Worm (Caenorhabditis elegans) whole organism, young adult: ENCODE results near the gene fbn-1.

Experiments used
- B0336.3 ChIP-seq: fragments of 200-800 bp; sonication (Bioruptor generic); IDR thresholded peaks from 2 replicates; pipeline ENCODE4 v1.3.6; 2022; ENCODE audit warnings: missing genetic modification characterization, missing compliant biosample characterization
- D2030.7 ChIP-seq: fragments of 200-800 bp; sonication (Bioruptor generic); IDR thresholded peaks from 2 replicates; pipeline ENCODE4 v1.3.6; 2022; ENCODE audit warnings: missing genetic modification reagents, missing genetic modification characterization, missing compliant biosample characterization
- F22D6.2 ChIP-seq: sonication (generic microtip); optimal IDR thresholded peaks from 2 replicates; lab custom pipeline; 2016; ENCODE audit warnings: mild to moderate bottlenecking, missing genetic modification characterization, missing compliant biosample characterization
- F57C9.4 ChIP-seq: sonication (generic microtip); optimal IDR thresholded peaks from 2 replicates; lab custom pipeline; 2017; ENCODE audit warnings: mild to moderate bottlenecking, missing genetic modification characterization, missing compliant biosample characterization
- aptf-3 ChIP-seq: fragments of 200-800 bp; sonication (Bioruptor generic); IDR thresholded peaks from 2 replicates; pipeline ENCODE4 v1.3.6; 2022; ENCODE audit warnings: missing genetic modification characterization, missing compliant biosample characterization
- atf-7 ChIP-seq: sonication (generic microtip); optimal IDR thresholded peaks from 2 replicates; lab custom pipeline; 2017; ENCODE audit warnings: mild to moderate bottlenecking, missing genetic modification characterization, missing compliant biosample characterization
- attf-3 ChIP-seq: fragments of 200-800 bp; sonication (Bioruptor generic); conservative IDR thresholded peaks from 2 replicates; pipeline ENCODE4 v1.3.6; 2022; ENCODE audit warnings: missing genetic modification reagents, missing genetic modification characterization, missing compliant biosample characterization
- cebp-1 ChIP-seq, 2 experiments: fragments of 200-800 bp in 1 of 2; sonication (Bioruptor generic) in 1 of 2; sonication (generic microtip) in 1 of 2; IDR thresholded peaks in 1 of 2; optimal IDR thresholded peaks in 1 of 2; 2 replicates each; pipeline versions ENCODE4 v1.3.6 to Lab custom; 2017 to 2022; ENCODE audit warnings: missing compliant biosample characterization in 2 of 2, missing genetic modification characterization in 2 of 2, mild to moderate bottlenecking in 1 of 2, missing genetic modification reagents in 1 of 2, moderate library complexity in 1 of 2
- cebp-2 ChIP-seq: fragments of 200-800 bp; sonication (Bioruptor generic); IDR thresholded peaks from 2 replicates; pipeline ENCODE4 v1.3.6; 2022; ENCODE audit warnings: missing genetic modification characterization, missing compliant biosample characterization
- ceh-91 ChIP-seq: fragments of 200-800 bp; sonication (Bioruptor generic); IDR thresholded peaks from 2 replicates; pipeline ENCODE4 v1.3.6; 2022; ENCODE audit warnings: missing genetic modification reagents, missing genetic modification characterization, missing compliant biosample characterization
- lin-26 ChIP-seq: fragments of 200-800 bp; sonication (Bioruptor generic); IDR thresholded peaks from 2 replicates; pipeline ENCODE4 v1.3.6; 2022; ENCODE audit warnings: missing genetic modification reagents, missing genetic modification characterization, missing compliant biosample characterization
- nfya-1 ChIP-seq: sonication (generic microtip); optimal IDR thresholded peaks from 2 replicates; lab custom pipeline; 2017; ENCODE audit warnings: antibody characterized with exemption, missing compliant biosample characterization, missing genetic modification characterization, borderline replicate concordance; ENCODE audit not compliant: insufficient read depth
- sea-2 ChIP-seq: fragments of 200-800 bp; sonication (Bioruptor generic); IDR thresholded peaks from 2 replicates; pipeline ENCODE4 v1.3.6; 2022; ENCODE audit warnings: missing genetic modification characterization, missing compliant biosample characterization
- zim-3 ChIP-seq: sonication (generic microtip); optimal IDR thresholded peaks from 2 replicates; lab custom pipeline; 2017; ENCODE audit warnings: mild to moderate bottlenecking, missing genetic modification characterization, moderate library complexity, missing compliant biosample characterization

ce11 chrIII:7608223-7608622 lies 17.0 kb upstream of the fbn-1 start, which contains the start of gene T04A6.3:
- TF ChIP-seq zim-3 (no peak), nfya-1 (tag; lab: Kevin White, UChicago) (no peak), F22D6.2 (tag; lab: Kevin White, UChicago) (no peak), cebp-2 (GFP tag; lab: Robert Waterston, UW) (no peak), lin-26 (GFP tag; lab: Robert Waterston, UW) (no peak), atf-7 (tag; lab: Kevin White, UChicago) (no peak), B0336.3 (GFP tag; lab: Robert Waterston, UW) (no peak), aptf-3 (GFP tag; lab: Robert Waterston, UW) (no peak), attf-3 (no peak), ceh-91 (no peak), cebp-1 (GFP tag; IDR thresholded peaks at IDR 0.05; lab: Robert Waterston, UW) (no peak), cebp-1 (tag; optimal IDR thresholded peaks at IDR 0.05; lab: Kevin White, UChicago) (no peak), F57C9.4 (tag; lab: Kevin White, UChicago) (no peak), D2030.7 (no peak), sea-2 (GFP tag; lab: Robert Waterston, UW) (no peak)
